Worm (Caenorhabditis elegans) whole organism, young adult: ENCODE measurements around the gene K09C4.10.
A peak's percentile ranks its signal among the peaks of the same experiment; 100 is the strongest.

Experiments used
- B0019.2 ChIP-seq: fragments of 200-800 bp; sonication (Bioruptor generic); conservative IDR thresholded peaks from 2 replicates; pipeline ENCODE4 v1.3.6; 2022; ENCODE audit warnings: missing genetic modification reagents, missing genetic modification characterization, missing compliant biosample characterization
- B0336.3 ChIP-seq: fragments of 200-800 bp; sonication (Bioruptor generic); IDR thresholded peaks from 2 replicates; pipeline ENCODE4 v1.3.6; 2022; ENCODE audit warnings: missing genetic modification characterization, missing compliant biosample characterization
- C17E4.6 ChIP-seq: fragments of 200-800 bp; sonication (Bioruptor generic); IDR thresholded peaks from 2 replicates; pipeline ENCODE4 v1.3.6; 2022; ENCODE audit warnings: missing genetic modification reagents, missing genetic modification characterization, missing compliant biosample characterization
- Y67H2A.10 ChIP-seq: fragments of 200-800 bp; sonication (Bioruptor generic); conservative IDR thresholded peaks from 2 replicates; pipeline ENCODE4 v1.3.6; 2022; ENCODE audit warnings: missing genetic modification reagents, missing genetic modification characterization, missing compliant biosample characterization
- aptf-2 ChIP-seq: fragments of 200-800 bp; sonication (Bioruptor generic); conservative IDR thresholded peaks from 2 replicates; pipeline ENCODE4 v1.3.6; 2022; ENCODE audit warnings: missing genetic modification reagents, missing genetic modification characterization, missing compliant biosample characterization
- aptf-3 ChIP-seq: fragments of 200-800 bp; sonication (Bioruptor generic); IDR thresholded peaks from 2 replicates; pipeline ENCODE4 v1.3.6; 2022; ENCODE audit warnings: missing genetic modification characterization, missing compliant biosample characterization
- atf-7 ChIP-seq: sonication (generic microtip); optimal IDR thresholded peaks from 2 replicates; lab custom pipeline; 2017; ENCODE audit warnings: mild to moderate bottlenecking, missing genetic modification characterization, missing compliant biosample characterization
- bed-2 ChIP-seq: fragments of 200-800 bp; sonication (Bioruptor generic); IDR thresholded peaks from 2 replicates; pipeline ENCODE4 v1.3.6; 2022; ENCODE audit warnings: missing genetic modification reagents, missing genetic modification characterization, missing compliant biosample characterization
- ceh-27 ChIP-seq: fragments of 200-800 bp; sonication (Bioruptor generic); optimal IDR thresholded peaks from 2 replicates; lab custom pipeline; 2018; ENCODE audit warnings: mild to moderate bottlenecking, missing genetic modification characterization, moderate library complexity, missing compliant biosample characterization
- lag-1 ChIP-seq: fragments of 200-800 bp; sonication (Bioruptor generic); IDR thresholded peaks from 2 replicates; pipeline ENCODE4 v1.3.6; 2022; ENCODE audit warnings: missing genetic modification reagents, missing genetic modification characterization, missing compliant biosample characterization
- lin-26 ChIP-seq: fragments of 200-800 bp; sonication (Bioruptor generic); IDR thresholded peaks from 2 replicates; pipeline ENCODE4 v1.3.6; 2022; ENCODE audit warnings: missing genetic modification reagents, missing genetic modification characterization, missing compliant biosample characterization
- lin-40 ChIP-seq: sonication (generic microtip); optimal IDR thresholded peaks from 2 replicates; lab custom pipeline; 2016; ENCODE audit warnings: missing genetic modification characterization, mild to moderate bottlenecking, missing compliant biosample characterization, missing genotype, missing genetic modification reagents
- lir-1 ChIP-seq: fragments of 200-800 bp; sonication (Bioruptor generic); conservative IDR thresholded peaks from 2 replicates; pipeline ENCODE4 v1.3.6; 2022; ENCODE audit warnings: missing genetic modification reagents, missing genetic modification characterization, missing compliant biosample characterization
- lsy-27 ChIP-seq: sonication (generic microtip); optimal IDR thresholded peaks from 2 replicates; lab custom pipeline; 2017; ENCODE audit warnings: missing genetic modification characterization, mild to moderate bottlenecking, missing compliant biosample characterization, antibody characterized with exemption, missing genotype, borderline replicate concordance; ENCODE audit not compliant: insufficient read depth
- mcd-1 ChIP-seq: fragments of 200-800 bp; sonication (Bioruptor generic); IDR thresholded peaks from 2 replicates; pipeline ENCODE4 v1.3.6; 2022; ENCODE audit warnings: missing genetic modification reagents, missing genetic modification characterization, missing compliant biosample characterization
- nhr-80 ChIP-seq: sonication (generic microtip); optimal IDR thresholded peaks from 2 replicates; lab custom pipeline; 2016; ENCODE audit warnings: missing genetic modification characterization, missing compliant biosample characterization
- pbrm-1 ChIP-seq: fragments of 200-800 bp; sonication (Bioruptor generic); IDR thresholded peaks from 2 replicates; pipeline ENCODE4 v1.3.6; 2022; ENCODE audit warnings: missing genetic modification reagents, missing genetic modification characterization, missing compliant biosample characterization
- sdz-38 ChIP-seq: sonication (generic microtip); optimal IDR thresholded peaks from 2 replicates; lab custom pipeline; 2016; ENCODE audit warnings: missing genotype, missing genetic modification characterization, missing compliant biosample characterization
- snpc-4 ChIP-seq, 5 experiments: fragments of 150-350 bp in 1 of 5; sonication (generic microtip) in 4 of 5; optimal IDR thresholded peaks; 2 replicates each; lab custom pipeline; 2014 to 2018; ENCODE audit warnings: missing genetic modification characterization in 5 of 5, missing biosample characterization in 3 of 5, antibody characterized with exemption in 2 of 5, mild to moderate bottlenecking in 2 of 5, missing compliant biosample characterization in 2 of 5, missing genotype in 2 of 5, moderate library complexity in 2 of 5, missing genetic modification reagents in 1 of 5
- unc-62 ChIP-seq: fragments of 150-350 bp; optimal IDR thresholded peaks from 2 replicates; lab custom pipeline; 2014; ENCODE audit warnings: missing biosample characterization, missing genetic modification reagents, missing genetic modification characterization
- zfh-2 ChIP-seq: fragments of 200-800 bp; sonication (Bioruptor generic); conservative IDR thresholded peaks from 2 replicates; pipeline ENCODE4 v1.3.6; 2022; ENCODE audit warnings: missing genetic modification reagents, missing genetic modification characterization, missing compliant biosample characterization

The K09C4.10 gene

DNA sequence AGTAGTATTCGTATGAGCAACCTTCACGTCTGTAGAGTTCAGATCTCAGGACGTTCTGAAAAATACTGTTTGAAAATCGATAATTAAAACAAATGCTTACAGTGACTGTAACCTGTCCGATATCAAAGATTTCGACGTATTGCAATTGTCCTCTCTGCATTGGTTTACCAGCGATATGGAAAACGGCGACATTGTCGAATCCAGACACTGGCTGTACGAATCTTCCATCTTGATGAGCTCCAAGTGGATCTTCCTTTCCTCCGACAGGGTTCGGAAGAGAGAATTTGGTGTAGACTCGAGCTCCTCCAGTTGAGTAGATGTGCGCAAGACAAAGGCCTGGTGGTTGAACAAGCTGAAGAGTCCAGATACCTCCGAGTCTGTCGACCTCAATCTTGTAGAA, 51.3 kb downstream of the K09C4.10 start:
- TF ChIP-seq lin-26 (GFP tag; lab: Robert Waterston, UW) = no peak
- no peak for TF ChIP-seq sdz-38 (tag; lab: Kevin White, UChicago)
- TF ChIP-seq aptf-2 = no peak
- no peak for TF ChIP-seq nhr-80 (tag; lab: Kevin White, UChicago)
- TF ChIP-seq pbrm-1 = no peak
- TF ChIP-seq lsy-27 (tag; lab: Kevin White, UChicago) = no peak
- no peak for TF ChIP-seq lin-40 (tag; lab: Kevin White, UChicago)
- no peak for TF ChIP-seq Y67H2A.10 (GFP tag; lab: Robert Waterston, UW)
- TF ChIP-seq lag-1 (GFP tag; lab: Robert Waterston, UW) = no peak
- no peak for TF ChIP-seq B0019.2 (GFP tag; lab: Robert Waterston, UW)
- TF ChIP-seq atf-7 (tag; lab: Kevin White, UChicago) = no peak
- TF ChIP-seq mcd-1 (GFP tag; lab: Robert Waterston, UW) = no peak
- no peak for TF ChIP-seq C17E4.6 (GFP tag; lab: Robert Waterston, UW)
- TF ChIP-seq B0336.3 (GFP tag; lab: Robert Waterston, UW) = no peak
- TF ChIP-seq unc-62 (GFP tag; lab: Kevin White, UChicago) = no peak
- no peak for TF ChIP-seq bed-2
- no peak for TF ChIP-seq lir-1 (GFP tag; lab: Robert Waterston, UW)

DNA sequence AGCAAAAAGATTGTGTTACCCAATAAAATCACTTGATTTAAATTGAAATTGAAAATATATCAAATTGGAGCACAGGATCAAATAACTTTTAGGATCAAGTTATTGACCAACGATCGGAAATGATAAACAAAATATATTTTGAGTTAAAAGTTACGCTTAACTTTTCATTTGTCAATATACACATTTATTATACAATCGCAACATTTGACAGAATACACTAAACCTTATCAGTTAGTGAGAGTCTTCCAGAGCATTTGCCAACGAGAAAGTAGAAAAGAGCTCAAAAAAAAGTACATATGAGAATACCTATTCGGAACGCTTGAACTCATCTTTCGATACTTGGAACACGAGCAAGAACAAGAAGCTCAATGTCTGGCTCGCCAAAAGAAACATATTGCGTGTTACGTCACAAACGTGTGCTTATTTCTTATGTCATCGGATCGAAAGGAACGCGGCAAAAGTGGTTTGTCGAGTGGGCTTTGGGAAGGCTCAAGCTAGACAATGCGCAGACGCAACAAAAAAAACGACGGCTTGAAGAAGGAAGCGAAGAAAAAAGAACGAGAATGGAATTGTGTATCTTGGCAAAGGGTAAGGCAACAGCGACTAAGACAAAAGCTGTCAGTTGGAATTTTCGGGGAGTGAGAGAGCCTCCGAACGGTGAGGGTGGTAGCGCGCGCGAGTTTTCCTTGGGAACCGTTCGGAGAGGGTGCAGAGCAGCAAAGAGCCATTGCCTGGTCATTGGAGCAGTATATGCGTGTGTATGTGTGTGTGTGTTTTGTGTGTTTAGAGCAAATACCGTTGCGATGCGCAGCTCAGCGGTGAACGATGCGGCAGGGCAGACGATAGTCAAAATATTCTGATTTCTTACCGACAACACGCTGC, 53.4 kb downstream of the K09C4.10 start:
- no peak for TF ChIP-seq snpc-4 (GFP tag; optimal IDR thresholded peaks at IDR 0.05; lab: Kevin White, UChicago)
- no peak for TF ChIP-seq snpc-4 (tag; optimal IDR thresholded peaks at IDR 0.05; lab: Kevin White, UChicago)
- peak; percentile 17 for TF ChIP-seq ceh-27
- TF ChIP-seq aptf-3 (GFP tag; lab: Robert Waterston, UW) = no peak
- TF ChIP-seq zfh-2 (GFP tag; lab: Robert Waterston, UW) = peak; percentile 77
